Worm (Caenorhabditis elegans) whole organism, young adult: ENCODE results near the gene byn-1.

Experiments used
- D2030.7 ChIP-seq: fragments of 200-800 bp; sonication (Bioruptor generic); IDR thresholded peaks from 2 replicates; pipeline ENCODE4 v1.3.6; 2022; ENCODE audit warnings: missing genetic modification reagents, missing genetic modification characterization, missing compliant biosample characterization
- bed-2 ChIP-seq: fragments of 200-800 bp; sonication (Bioruptor generic); IDR thresholded peaks from 2 replicates; pipeline ENCODE4 v1.3.6; 2022; ENCODE audit warnings: missing genetic modification reagents, missing genetic modification characterization, missing compliant biosample characterization
- ceh-58 ChIP-seq: fragments of 200-800 bp; sonication (Bioruptor generic); IDR thresholded peaks from 2 replicates; pipeline ENCODE4 v1.3.6; 2022; ENCODE audit warnings: missing genetic modification characterization, missing compliant biosample characterization
- egl-18 ChIP-seq: fragments of 200-800 bp; sonication (Bioruptor generic); IDR thresholded peaks from 2 replicates; pipeline ENCODE4 v1.3.6; 2022; ENCODE audit warnings: missing genetic modification reagents, missing genetic modification characterization, missing compliant biosample characterization
- ets-4 ChIP-seq: fragments of 200-800 bp; sonication (Bioruptor generic); optimal IDR thresholded peaks from 2 replicates; lab custom pipeline; 2018; ENCODE audit warnings: mild to moderate bottlenecking, missing genetic modification characterization, missing compliant biosample characterization
- lin-35 ChIP-seq, 3 experiments: fragments of 150-350 bp in 2 of 3; sonication (generic microtip) in 1 of 3; optimal IDR thresholded peaks; 2 replicates each; lab custom pipeline; 2014 to 2018; ENCODE audit warnings: missing biosample characterization in 3 of 3, missing genetic modification characterization in 3 of 3, missing genetic modification reagents in 3 of 3
- nhr-27 ChIP-seq: fragments of 200-800 bp; sonication (Bioruptor generic); optimal IDR thresholded peaks from 2 replicates; lab custom pipeline; 2018; ENCODE audit warnings: mild to moderate bottlenecking, missing genetic modification characterization, moderate library complexity, missing compliant biosample characterization
- pha-4 ChIP-seq: fragments of 150-350 bp; sonication (generic microtip); optimal IDR thresholded peaks from 2 replicates; lab custom pipeline; 2014; ENCODE audit warnings: missing biosample characterization, missing genetic modification reagents, missing genetic modification characterization
- somi-1 ChIP-seq: fragments of 200-800 bp; sonication (Bioruptor generic); optimal IDR thresholded peaks from 2 replicates; lab custom pipeline; 2018; ENCODE audit warnings: mild to moderate bottlenecking, missing genetic modification characterization, missing compliant biosample characterization
- tlf-1 ChIP-seq: fragments of 200-800 bp; sonication (Bioruptor generic); optimal IDR thresholded peaks from 2 replicates; lab custom pipeline; 2018; ENCODE audit warnings: mild to moderate bottlenecking, missing genetic modification characterization, missing compliant biosample characterization
- xnd-1 ChIP-seq: sonication (generic microtip); optimal IDR thresholded peaks from 2 replicates; lab custom pipeline; 2016; ENCODE audit warnings: missing genotype, missing genetic modification reagents, missing genetic modification characterization, missing compliant biosample characterization
- ztf-25 ChIP-seq: fragments of 200-800 bp; sonication (Bioruptor generic); IDR thresholded peaks from 2 replicates; pipeline ENCODE4 v1.3.6; 2022; ENCODE audit warnings: missing genetic modification reagents, missing genetic modification characterization, missing compliant biosample characterization

ce11 chrIII:6945319-6945718 is 13.5 kb downstream of the byn-1 start:
- TF ChIP-seq ztf-25, result no peak
- TF ChIP-seq somi-1, result no peak
- no peak for TF ChIP-seq xnd-1 (tag; lab: Kevin White, UChicago)
- no peak for TF ChIP-seq nhr-27 (tag; lab: Kevin White, UChicago)
- no peak for TF ChIP-seq ceh-58
- no peak for TF ChIP-seq bed-2 (GFP tag; lab: Robert Waterston, UW)
- TF ChIP-seq lin-35 (GFP tag; optimal IDR thresholded peaks at IDR 0.05; lab: Kevin White, UChicago), result no peak
- no peak for TF ChIP-seq D2030.7 (GFP tag; lab: Robert Waterston, UW)
- no peak for TF ChIP-seq egl-18
- TF ChIP-seq pha-4, result no peak
- no peak for TF ChIP-seq tlf-1 (GFP tag; lab: Kevin White, UChicago)
- no peak for TF ChIP-seq ets-4 (GFP tag; lab: Kevin White, UChicago)
